Fruit fly (Drosophila melanogaster): ENCODE measurements around the gene SmE.
A peak's percentile ranks its signal among the peaks of the same experiment; 100 is the strongest.

SmE gene

DNA sequence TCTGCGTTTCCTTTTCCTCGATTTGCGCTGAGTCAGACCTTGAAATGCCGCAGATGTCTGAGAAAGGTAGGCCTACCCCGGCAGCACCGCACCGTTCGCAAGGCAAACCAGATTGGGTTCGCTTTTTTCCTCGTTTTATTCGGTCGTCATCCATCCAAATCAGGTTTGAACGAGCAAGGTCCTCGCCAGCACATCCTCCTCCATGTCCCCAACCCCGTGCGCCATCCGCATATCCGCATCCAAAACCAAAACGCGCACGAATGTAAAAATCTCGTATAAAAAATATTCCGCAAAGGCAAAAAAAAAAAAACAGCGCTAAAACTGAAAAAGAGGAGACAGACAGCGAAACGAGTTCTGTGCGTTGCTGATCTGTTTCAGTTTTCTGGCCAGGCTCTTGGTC is 24.6 kb upstream of the SmE start:
- TF ChIP-seq CG8478 (optimal IDR thresholded peaks at IDR 0.05): no peak

DNA sequence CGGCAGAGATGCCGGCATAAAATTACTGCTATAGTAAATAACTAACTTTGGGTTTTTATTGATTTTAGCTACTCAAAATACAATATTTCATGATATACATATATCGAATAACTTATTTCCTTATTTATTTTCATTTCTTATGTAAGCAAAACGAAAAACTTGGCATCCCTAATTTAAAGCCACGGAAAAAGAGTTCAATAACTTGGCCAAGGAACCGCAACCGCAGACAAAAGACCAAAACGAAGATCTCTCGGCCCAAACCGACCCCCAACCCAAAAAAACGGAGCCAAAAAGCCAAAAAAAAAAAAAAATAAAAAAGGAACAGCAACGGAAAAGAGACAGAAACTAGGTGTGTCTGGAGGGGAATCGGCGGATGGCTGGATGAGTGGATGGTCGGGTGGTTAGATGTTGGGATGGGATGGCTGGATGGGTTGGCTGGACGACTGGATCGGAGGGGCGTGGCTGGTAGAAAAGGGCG is 24.1 kb upstream of the SmE start:
- no peak for TF ChIP-seq CG8478 (optimal IDR thresholded peaks at IDR 0.05)
- no peak for TF ChIP-seq CTCF (optimal IDR thresholded peaks at IDR 0.05)

DNA sequence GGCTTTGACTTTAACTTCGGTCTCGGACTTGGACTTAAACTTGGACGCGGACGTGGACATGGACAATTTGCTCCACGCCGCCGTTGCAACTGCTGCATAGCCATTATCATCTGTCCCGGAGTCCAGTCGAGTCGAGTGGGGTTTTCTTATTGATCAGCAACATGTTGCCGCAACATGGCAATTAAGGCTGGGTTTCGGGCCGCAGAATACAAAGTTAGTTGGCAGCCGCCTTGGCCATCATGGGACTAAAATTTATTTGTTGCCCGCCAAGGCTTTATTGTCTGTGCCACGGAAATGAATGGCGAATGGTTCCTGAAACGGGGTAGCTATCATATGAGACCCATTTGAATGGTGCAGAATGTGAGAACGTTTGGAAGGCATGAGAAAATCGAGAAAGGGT is 16.6 kb upstream of the SmE start:
- no peak for TF ChIP-seq CTCF (optimal IDR thresholded peaks at IDR 0.05)
- no peak for TF ChIP-seq CG8478 (optimal IDR thresholded peaks at IDR 0.05)

DNA sequence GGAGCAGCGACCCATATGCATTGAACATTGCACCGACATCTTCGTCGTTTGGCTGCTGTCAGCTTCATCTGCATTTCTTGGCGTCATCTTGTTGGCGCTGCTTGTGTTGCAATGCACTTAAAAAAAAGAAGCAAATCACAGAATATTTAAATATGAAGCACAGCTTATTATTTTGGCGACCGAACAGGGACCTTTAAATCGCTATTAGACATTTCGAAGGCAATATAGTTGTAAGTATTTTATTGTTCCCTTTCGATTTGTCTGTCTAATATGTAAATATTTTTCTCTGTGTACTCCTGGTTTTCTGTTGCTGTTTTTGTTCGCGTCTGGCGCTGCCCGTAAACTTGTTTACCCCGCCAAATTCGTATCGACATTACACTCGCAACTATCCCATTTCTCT is 14.7 kb upstream of the SmE start:
- TF ChIP-seq CG8478 (optimal IDR thresholded peaks at IDR 0.05) (no peak), CTCF (optimal IDR thresholded peaks at IDR 0.05) (no peak)

DNA sequence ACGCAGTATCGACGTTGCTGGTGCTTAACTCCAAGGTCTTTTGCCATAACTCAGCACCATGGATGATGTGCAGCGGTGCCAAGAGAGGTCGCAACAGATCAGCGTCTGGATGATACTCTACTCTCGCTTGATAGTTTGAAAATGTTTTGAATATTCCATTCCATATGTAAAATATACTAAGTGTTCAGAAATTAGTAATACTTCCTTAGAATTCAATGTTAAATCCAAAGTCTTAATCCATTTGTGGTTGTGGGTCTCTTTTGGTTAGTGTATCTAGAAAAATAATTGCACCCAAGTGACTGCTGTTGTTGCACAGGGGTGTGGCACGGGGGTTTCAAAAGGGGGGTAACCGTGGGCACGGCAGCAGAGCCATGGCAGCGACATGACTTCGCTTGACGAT is 13.9 kb upstream of the SmE start:
- TF ChIP-seq CTCF (optimal IDR thresholded peaks at IDR 0.05) (no peak), CG8478 (optimal IDR thresholded peaks at IDR 0.05) (no peak)

DNA sequence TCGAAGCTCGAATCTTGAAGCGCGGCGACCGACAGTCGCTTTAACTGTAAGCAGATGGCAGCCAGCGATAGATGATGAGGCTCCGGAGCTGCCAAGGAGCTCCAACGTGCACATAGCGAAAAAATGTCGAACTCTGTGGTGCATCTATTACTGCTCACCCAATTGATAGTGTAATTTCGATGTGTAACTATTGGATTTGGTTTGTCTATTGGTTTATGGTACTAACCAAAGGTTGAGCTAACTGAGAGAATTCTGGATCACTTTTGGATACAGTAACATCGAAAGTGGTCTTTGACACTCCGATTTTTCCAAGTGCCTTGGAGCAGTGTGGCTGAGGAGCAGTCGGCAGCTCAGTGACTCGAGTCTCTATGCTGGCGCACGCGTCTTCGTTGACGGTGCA is 13.3 kb upstream of the SmE start:
- no peak for TF ChIP-seq CG8478 (optimal IDR thresholded peaks at IDR 0.05)
- no peak for TF ChIP-seq CTCF (optimal IDR thresholded peaks at IDR 0.05)

DNA sequence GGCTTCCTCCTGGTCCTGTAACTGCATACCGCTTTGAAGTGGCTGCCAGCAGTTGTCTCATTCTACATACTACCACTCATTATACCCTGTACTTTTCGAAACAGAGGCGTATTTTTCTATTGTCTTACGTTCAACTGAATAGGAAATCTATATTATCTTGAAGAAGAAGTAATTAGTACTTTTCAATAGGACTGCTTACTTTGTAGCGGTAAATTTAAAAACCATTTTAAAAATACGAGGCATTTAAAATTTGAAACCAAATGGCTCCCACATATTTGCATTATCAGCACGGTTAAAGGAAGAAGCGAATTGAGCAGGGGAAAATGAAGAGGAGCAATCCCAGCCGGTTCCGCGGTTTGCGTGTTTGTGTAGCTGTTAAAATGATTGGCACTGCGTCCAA is 12.0 kb upstream of the SmE start:
- no peak for TF ChIP-seq CG8478 (optimal IDR thresholded peaks at IDR 0.05)
- no peak for TF ChIP-seq CTCF (optimal IDR thresholded peaks at IDR 0.05)

DNA sequence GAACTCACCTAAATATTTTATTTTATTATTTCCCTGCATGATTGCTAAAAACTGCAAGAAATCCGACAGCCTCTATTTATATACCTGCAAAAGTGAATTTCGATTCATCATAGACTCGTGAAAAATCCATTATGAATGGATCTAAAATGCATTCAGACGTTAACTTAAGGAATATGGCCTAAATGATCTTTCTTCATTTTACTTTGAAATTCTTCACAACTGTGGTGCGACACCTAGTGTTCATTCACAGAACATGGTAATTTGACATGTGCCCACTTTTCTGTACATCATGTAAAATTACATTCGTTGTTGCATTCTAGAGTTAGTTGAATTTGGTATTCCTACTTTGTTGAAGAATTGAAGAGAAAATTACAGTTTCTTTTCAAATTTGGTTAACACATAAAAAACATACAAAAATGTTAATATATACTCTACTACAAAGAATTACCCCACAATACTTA is 5.4 kb upstream of the SmE start, which contains the start of gene Spn28Db:
Gene Spn28Db, minus strand, starts transcription at position 51 of the 461 bp plus-strand sequence.
- no peak for TF ChIP-seq CG8478 (optimal IDR thresholded peaks at IDR 0.05)
- TF ChIP-seq CTCF (optimal IDR thresholded peaks at IDR 0.05): peak; percentile 96 to 97

DNA sequence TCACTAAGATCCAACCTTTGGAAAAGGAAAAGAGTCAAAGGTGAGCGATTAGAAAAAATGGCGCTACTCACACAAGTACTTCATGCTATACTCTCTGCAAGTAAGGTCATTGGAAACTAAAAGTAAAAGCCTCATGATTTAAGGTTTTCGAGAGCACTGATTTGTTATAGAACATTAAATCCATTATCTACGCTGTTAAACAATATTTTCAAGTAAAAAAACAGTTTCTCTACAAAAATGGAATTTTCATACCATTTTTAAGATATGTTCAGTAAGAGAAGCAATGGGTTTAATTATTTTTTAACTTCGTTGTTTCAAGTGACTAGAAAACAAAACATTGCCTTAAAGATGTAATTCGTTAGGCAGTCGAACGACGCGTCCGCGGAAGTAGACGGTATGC is 3.8 kb upstream of the SmE start, which contains the start of gene Spn28Da:
Gene Spn28Da, minus strand, starts transcription at position 101 of the 400 bp plus-strand sequence.
- TF ChIP-seq CG8478 (optimal IDR thresholded peaks at IDR 0.05) (no peak), CTCF (optimal IDR thresholded peaks at IDR 0.05) (no peak)

DNA sequence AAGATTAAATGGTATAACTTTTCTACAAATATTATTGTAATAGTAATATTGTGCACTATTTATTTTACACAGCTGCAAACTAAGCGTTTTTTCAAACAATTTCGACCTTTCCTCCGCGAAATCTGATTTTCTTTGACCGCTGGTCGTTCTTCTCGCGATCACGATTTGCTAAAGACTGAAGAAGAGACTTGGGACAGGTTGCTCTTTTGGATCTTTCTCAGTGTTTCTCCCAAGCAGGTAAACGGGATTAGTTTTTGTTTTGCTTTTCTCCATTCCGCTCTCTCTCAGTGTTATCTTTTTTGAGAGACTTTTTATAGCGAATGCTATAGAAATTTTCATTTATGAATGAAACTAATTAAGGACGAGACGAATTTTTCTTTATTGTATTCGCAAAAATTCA is 2.1 kb upstream of the SmE start, which contains the start of gene CG7102:
Gene CG7102, minus strand, starts transcription at position 181 of the 400 bp plus-strand sequence.
- TF ChIP-seq CTCF (optimal IDR thresholded peaks at IDR 0.05): no peak
- TF ChIP-seq CG8478 (optimal IDR thresholded peaks at IDR 0.05): no peak

DNA sequence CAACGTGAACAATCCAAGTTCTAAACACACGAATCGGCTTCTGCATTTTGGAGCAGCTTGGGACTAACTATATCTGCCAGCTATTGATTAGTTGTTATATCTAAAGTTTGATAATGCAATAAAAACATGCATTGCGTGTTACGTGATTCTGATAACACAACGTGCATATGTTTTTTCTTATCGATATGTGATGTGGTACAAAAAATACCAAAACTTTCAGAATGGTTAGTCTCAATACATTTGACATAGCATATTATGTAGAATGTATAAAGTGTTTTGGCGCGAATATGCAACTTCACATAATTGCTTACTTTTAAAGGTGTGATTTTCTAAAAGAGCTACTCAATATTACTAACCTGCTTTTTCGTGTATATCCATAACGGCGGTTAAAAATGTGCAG is 702 bp upstream of the SmE start:
- TF ChIP-seq CTCF (optimal IDR thresholded peaks at IDR 0.05) (peak; percentile 42 to 47), CG8478 (optimal IDR thresholded peaks at IDR 0.05) (no peak)

DNA sequence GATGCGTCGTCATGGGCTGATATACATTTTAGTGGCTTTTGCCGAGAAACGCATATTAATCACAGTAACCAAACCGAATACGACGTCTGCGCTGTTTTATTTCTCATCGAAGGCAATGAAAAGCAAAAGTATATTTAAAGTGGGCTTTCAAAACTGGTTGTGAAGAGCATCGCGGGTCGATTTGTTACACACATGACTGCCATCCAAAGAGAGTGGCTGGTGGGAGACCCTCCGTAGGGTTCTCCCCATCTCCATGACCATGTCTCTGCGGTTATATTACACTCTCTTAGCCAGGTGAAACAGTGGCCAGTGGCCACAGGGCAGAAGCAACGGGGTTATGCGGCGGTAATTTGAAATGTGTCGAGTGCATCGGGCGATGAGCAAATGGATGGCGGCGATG is 4.8 kb downstream of the SmE start:
- TF ChIP-seq CTCF (optimal IDR thresholded peaks at IDR 0.05) (no peak), CG8478 (optimal IDR thresholded peaks at IDR 0.05) (no peak)

DNA sequence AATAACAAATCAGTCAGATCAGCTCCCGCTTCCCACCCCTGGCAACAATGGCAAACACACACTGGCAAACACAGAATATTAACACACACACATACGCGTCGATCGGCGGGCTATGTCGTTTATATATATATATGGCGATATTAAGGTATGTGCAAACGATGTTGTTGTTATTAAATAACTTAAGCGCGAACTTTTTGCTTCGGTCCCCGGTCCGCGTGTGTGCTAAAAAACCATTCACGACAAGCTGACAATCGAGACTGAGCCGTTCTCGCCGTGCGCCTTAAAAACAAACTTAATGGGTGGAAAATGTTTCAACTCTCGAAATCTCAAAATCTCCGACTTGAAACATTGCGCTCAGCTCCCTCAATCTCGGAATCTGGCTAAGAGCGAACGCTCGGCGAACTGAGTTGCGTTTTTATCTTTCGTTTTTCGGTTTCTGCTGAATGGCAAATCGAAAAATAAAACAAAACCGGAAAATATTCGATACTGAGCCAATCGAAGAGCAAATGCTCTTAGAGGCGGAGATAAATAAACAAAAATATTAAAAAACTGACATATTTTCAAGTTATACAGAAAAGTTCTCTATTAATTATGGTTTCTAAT is 5.9 kb downstream of the SmE start, which contains the start of gene spz3:
Gene spz3, minus strand, starts transcription at position 261 of the 603 bp plus-strand sequence.
- TF ChIP-seq CG8478 (optimal IDR thresholded peaks at IDR 0.05) (no peak), CTCF (optimal IDR thresholded peaks at IDR 0.05) (no peak)

DNA sequence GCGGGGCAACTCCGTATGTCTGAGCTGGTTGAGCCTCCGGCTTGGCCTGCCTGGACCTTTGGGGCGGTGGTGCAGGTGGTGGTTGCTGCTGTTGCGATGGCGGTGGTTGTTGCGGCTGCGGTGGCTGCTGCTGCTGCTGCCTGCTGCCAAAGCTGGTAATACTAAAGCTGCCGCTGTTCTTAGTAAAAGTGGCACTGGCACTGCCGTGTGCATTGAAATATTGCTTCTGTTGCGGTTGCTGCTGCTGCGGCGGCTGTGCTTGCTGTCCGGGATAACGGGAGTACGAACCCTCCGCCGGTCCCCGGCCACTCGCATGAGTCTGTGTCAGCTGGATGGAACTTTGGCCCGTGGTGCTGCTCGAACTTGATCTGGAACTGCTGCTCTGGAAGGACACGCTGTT is 6.9 kb downstream of the SmE start:
- TF ChIP-seq CG8478 (optimal IDR thresholded peaks at IDR 0.05) (no peak), CTCF (optimal IDR thresholded peaks at IDR 0.05) (no peak)

DNA sequence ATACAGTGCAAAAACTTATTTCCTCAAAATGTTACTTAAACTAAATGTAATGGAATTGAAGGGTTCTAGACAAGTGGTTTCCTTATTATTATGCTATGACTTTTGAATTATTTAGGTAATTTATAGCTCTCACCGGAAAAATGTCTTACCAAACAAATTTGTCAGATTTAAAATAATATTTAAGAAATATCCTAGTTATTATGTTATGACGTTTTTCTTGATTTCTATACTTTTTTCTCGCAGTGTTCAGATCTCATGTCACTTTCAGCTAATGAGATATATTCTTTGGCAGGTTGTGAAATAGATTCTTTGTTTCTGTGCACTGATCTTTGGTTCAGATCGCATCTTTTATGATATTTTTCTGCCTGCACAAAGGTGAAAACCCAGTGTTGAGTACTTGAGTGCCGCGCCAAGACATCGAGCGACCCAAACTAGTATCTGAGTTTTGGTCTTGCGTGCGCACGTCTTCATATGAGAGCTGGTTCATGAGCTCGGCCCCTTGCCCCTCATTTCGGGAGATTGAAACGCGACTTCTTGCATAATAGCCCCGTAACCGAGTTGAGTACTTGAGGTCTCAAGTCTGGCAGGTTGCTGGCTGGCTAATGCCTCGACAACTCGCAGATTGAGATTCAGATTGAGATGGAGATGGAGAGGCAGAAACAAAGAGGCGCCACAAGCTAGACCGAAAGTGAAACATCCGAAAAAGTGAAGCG is 8.6 kb downstream of the SmE start:
- no peak for TF ChIP-seq CG8478 (optimal IDR thresholded peaks at IDR 0.05)
- no peak for TF ChIP-seq CTCF (optimal IDR thresholded peaks at IDR 0.05)

DNA sequence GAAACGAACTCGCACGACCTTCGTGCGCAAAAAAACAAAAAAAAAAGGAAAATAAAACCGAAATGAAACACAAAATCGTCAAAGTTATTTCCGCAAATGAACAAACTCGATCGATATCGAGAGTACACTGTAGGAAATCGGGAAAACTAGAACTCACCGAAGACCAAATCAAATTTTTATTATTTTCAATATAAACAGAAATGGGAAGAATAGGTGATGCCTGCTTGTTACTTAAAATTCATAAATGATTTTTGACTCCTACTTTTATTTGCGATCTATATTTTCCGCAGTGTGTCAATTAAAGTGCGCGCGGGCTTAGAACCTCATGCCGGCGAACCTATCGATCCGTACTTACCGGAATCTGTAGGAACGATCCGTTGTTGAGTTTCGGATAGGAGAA is 9.6 kb downstream of the SmE start:
- TF ChIP-seq CTCF (optimal IDR thresholded peaks at IDR 0.05): no peak
- TF ChIP-seq CG8478 (optimal IDR thresholded peaks at IDR 0.05): no peak

Measured in S2 (cell line).